Fruit fly (Drosophila melanogaster): ENCODE data around the gene CG9555.

CG9555 gene

DNA sequence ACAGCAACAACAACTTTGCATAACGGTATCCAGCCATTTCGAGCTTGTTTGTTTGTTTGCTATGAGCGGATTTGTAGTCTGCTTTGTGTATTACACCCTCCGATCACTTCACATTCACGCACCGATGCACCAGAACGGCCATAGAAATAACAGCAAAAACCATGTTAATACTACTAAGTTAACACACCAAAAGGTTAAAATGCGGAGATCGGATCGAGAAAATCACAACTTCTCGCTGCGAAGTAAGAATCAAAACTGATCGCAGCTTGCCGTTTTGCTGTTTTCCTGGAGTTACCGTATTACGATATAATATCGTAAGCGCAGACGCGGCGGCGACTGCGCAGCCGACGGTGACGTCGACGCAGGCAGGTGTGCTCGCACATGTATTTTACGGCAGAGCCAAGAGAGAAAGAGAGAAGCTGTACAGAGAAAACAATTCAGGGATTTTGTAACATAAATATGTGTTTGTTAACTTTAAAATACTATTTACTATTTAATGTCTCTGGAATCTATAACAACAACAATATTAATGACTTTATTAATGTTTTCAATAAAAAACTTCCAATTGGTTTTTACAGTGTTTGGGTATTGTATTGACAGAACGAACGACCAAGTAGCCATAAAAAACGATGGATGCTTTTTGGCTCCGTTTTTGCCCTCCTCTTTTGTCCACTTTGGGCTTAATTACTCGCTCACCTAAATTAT, 6.8 kb upstream of the CG9555 start, which contains the start of gene CG13101 (continued):
- TF ChIP-seq kay (GFP tag; optimal IDR thresholded peaks at IDR 0.05): peak; percentile 77
- TF ChIP-seq Elba2 (GFP tag; optimal IDR thresholded peaks at IDR 0.05): peak; percentile 41
- peak; percentile 50 for TF ChIP-seq dm (GFP tag; optimal IDR thresholded peaks at IDR 0.05)
- peak; percentile 61 for TF ChIP-seq CG30020 (tag; optimal IDR thresholded peaks at IDR 0.05)
- peak; percentile 74 for TF ChIP-seq ERR (GFP tag; optimal IDR thresholded peaks at IDR 0.05)
- peak; percentile 90 for TF ChIP-seq CG18476 (GFP tag; optimal IDR thresholded peaks at IDR 0.05)
- peak; percentile 88 for TF ChIP-seq CG12299 (tag; optimal IDR thresholded peaks at IDR 0.05)
- TF ChIP-seq CG11085 (GFP tag; IDR thresholded peaks at IDR 0.05): peak; percentile 89
- TF ChIP-seq CG7963 (GFP tag; IDR thresholded peaks at IDR 0.05; ENCODE audit: partially characterized antibody): no peak
- no peak for TF ChIP-seq Dp (GFP tag; optimal IDR thresholded peaks at IDR 0.05)
- no peak for TF ChIP-seq nerfin-2 (GFP tag; IDR thresholded peaks at IDR 0.05; ENCODE audit: partially characterized antibody)
- peak; percentile 85 for TF ChIP-seq CG5245 (GFP tag; optimal IDR thresholded peaks at IDR 0.05)
- TF ChIP-seq CG2129 (GFP tag; IDR thresholded peaks at IDR 0.05; ENCODE audit: partially characterized antibody): no peak
- TF ChIP-seq ftz-f1 (GFP tag; optimal IDR thresholded peaks at IDR 0.05): peak; percentile 24
- TF ChIP-seq CG11560 (tag; IDR thresholded peaks at IDR 0.05): peak; percentile 80
- TF ChIP-seq Hmr (GFP tag; optimal IDR thresholded peaks at IDR 0.05): peak; percentile 93
- no peak for TF ChIP-seq CG8478 (optimal IDR thresholded peaks at IDR 0.05)
- peak; percentile 80 for TF ChIP-seq CG7745 (tag; optimal IDR thresholded peaks at IDR 0.05)
- peak; percentile 83 for TF ChIP-seq CG7786 (GFP tag; optimal IDR thresholded peaks at IDR 0.05)
- peak; percentile 85 for TF ChIP-seq peb (GFP tag; IDR thresholded peaks at IDR 0.05)
- TF ChIP-seq cad (GFP tag; optimal IDR thresholded peaks at IDR 0.05): no peak
- TF ChIP-seq eve (GFP tag; optimal IDR thresholded peaks at IDR 0.05): peak in 1 of 2 experiments; percentile 86
- peak; percentile 85 to 87 for TF ChIP-seq Pdp1 (GFP tag; optimal IDR thresholded peaks at IDR 0.05)
- TF ChIP-seq Myb (GFP tag; optimal IDR thresholded peaks at IDR 0.05): peak; percentile 48
- peak; percentile 62 for TF ChIP-seq CG4360 (GFP tag; IDR thresholded peaks at IDR 0.05)
- TF ChIP-seq CG12942 (GFP tag; optimal IDR thresholded peaks at IDR 0.05): peak; percentile 89
- peak; percentile 94 for TF ChIP-seq slbo (GFP tag; IDR thresholded peaks at IDR 0.05)
- peak; percentile 92 for TF ChIP-seq CG32772 (GFP tag; IDR thresholded peaks at IDR 0.05)
- TF ChIP-seq fd3F (GFP tag; optimal IDR thresholded peaks at IDR 0.05): peak; percentile 92
- TF ChIP-seq nmo (GFP tag; optimal IDR thresholded peaks at IDR 0.05): peak; percentile 95
- TF ChIP-seq ato (GFP tag; IDR thresholded peaks at IDR 0.05; ENCODE audit: partially characterized antibody): no peak
- TF ChIP-seq HmgD (GFP tag; optimal IDR thresholded peaks at IDR 0.05): no peak
- TF ChIP-seq vnd (GFP tag; IDR thresholded peaks at IDR 0.05; ENCODE audit: partially characterized antibody): no peak
- peak in 1 of 2 experiments; percentile 27 for TF ChIP-seq insv (GFP tag; optimal IDR thresholded peaks at IDR 0.05)
- peak; percentile 83 for TF ChIP-seq slp2 (GFP tag; optimal IDR thresholded peaks at IDR 0.05)
- peak; percentile 74; the same call in 1 of the 2 replicates for TF ChIP-seq MBD-R2 (GFP tag; IDR thresholded peaks at IDR 0.05)
- TF ChIP-seq CG8281 (tag; optimal IDR thresholded peaks at IDR 0.05): peak; percentile 87
- peak; percentile 87 for TF ChIP-seq Ssrp (tag; optimal IDR thresholded peaks at IDR 0.05)
- TF ChIP-seq caup (GFP tag; optimal IDR thresholded peaks at IDR 0.05; ENCODE audit: severe bottlenecking): peak; percentile 89
- peak; percentile 2 for TF ChIP-seq pzg (GFP tag; optimal IDR thresholded peaks at IDR 0.05)
- TF ChIP-seq CG16863 (GFP tag; optimal IDR thresholded peaks at IDR 0.05): peak; percentile 85
- TF ChIP-seq CG14050 (GFP tag; IDR thresholded peaks at IDR 0.05): peak; percentile 89
- peak; percentile 91 for TF ChIP-seq CG14710 (tag; optimal IDR thresholded peaks at IDR 0.05)
- TF ChIP-seq CG1647 (GFP tag; optimal IDR thresholded peaks at IDR 0.05): peak; percentile 78
- TF ChIP-seq aop (GFP tag; IDR thresholded peaks at IDR 0.05): no peak
- TF ChIP-seq lola (GFP tag; optimal IDR thresholded peaks at IDR 0.05): peak in 1 of 3 experiments; percentile 93
- no peak for TF ChIP-seq Dip2 (GFP tag; IDR thresholded peaks at IDR 0.05)
- TF ChIP-seq gem (tag; optimal IDR thresholded peaks at IDR 0.05): peak; percentile 97
- peak; percentile 50 for TF ChIP-seq CTCF (GFP tag; optimal IDR thresholded peaks at IDR 0.05)
- TF ChIP-seq Fer2 (tag; optimal IDR thresholded peaks at IDR 0.05): peak; percentile 69

Measured in whole organism, embryonic.